Fruit fly (Drosophila melanogaster) whole organism, embryonic: Measurements from ENCODE around the gene Lamtor4.
A peak's percentile ranks its signal among the peaks of the same experiment; 100 is the strongest.

Source experiments
- ATbp ChIP-seq: fragments of 200-800 bp; sonication (Bioruptor generic); optimal IDR thresholded peaks from 2 replicates; lab custom pipeline; 2017; ENCODE audit warnings: missing biosample characterization, mild to moderate bottlenecking, missing genetic modification characterization, missing genetic modification reagents
- Adf1 ChIP-seq: fragments of 200-800 bp; sonication (Bioruptor generic); IDR thresholded peaks from 2 replicates; pipeline ENCODE4 v1.3.6; 2022; ENCODE audit warnings: missing biosample characterization, missing genetic modification characterization
- Asciz ChIP-seq: fragments of 200-800 bp; sonication (Bioruptor generic); optimal IDR thresholded peaks from 2 replicates; lab custom pipeline; 2017; ENCODE audit warnings: missing biosample characterization, mild to moderate bottlenecking, missing genetic modification characterization, missing genetic modification reagents
- Atf-2 ChIP-seq: fragments of 200-800 bp; sonication (Bioruptor generic); optimal IDR thresholded peaks from 2 replicates; lab custom pipeline; 2016; ENCODE audit warnings: missing biosample characterization, missing genetic modification characterization
- Bdp1 ChIP-seq: fragments of 200-800 bp; sonication (Bioruptor generic); optimal IDR thresholded peaks from 3 replicates; lab custom pipeline; 2016; ENCODE audit warnings: missing biosample characterization, missing genetic modification characterization
- CG11398 ChIP-seq: fragments of 200-800 bp; sonication (Bioruptor generic); optimal IDR thresholded peaks from 2 replicates; lab custom pipeline; 2016; ENCODE audit warnings: missing biosample characterization, missing genetic modification characterization
- CG12299 ChIP-seq: fragments of 200-800 bp; sonication (Bioruptor generic); optimal IDR thresholded peaks from 2 replicates; lab custom pipeline; 2018; ENCODE audit warnings: missing biosample characterization, mild to moderate bottlenecking, missing genetic modification characterization
- CG13287 ChIP-seq: fragments of 200-800 bp; sonication (Bioruptor generic); IDR thresholded peaks from 2 replicates; pipeline ENCODE4 v1.3.6; 2022; ENCODE audit warnings: missing biosample characterization, missing genetic modification characterization; ENCODE audit not compliant: partially characterized antibody
- CG17568 ChIP-seq: fragments of 200-800 bp; sonication (Bioruptor generic); optimal IDR thresholded peaks from 2 replicates; lab custom pipeline; 2018; ENCODE audit warnings: missing biosample characterization, mild to moderate bottlenecking, missing genetic modification characterization, moderate library complexity
- CG2129 ChIP-seq: fragments of 200-800 bp; sonication (Bioruptor generic); IDR thresholded peaks from 2 replicates; pipeline ENCODE4 v1.3.6; 2022; ENCODE audit warnings: missing biosample characterization, missing genetic modification characterization; ENCODE audit not compliant: partially characterized antibody
- CG2889 ChIP-seq: fragments of 200-800 bp; sonication (Bioruptor generic); IDR thresholded peaks from 3 replicates; pipeline ENCODE4 v1.3.6; 2022; ENCODE audit warnings: missing biosample characterization, missing genetic modification characterization
- CG31441 ChIP-seq: fragments of 200-800 bp; sonication (Bioruptor generic); IDR thresholded peaks from 2 replicates; pipeline ENCODE4 v1.3.6; 2022; ENCODE audit warnings: missing biosample characterization, missing genetic modification characterization
- CG32772 ChIP-seq: fragments of 200-800 bp; sonication (Bioruptor generic); IDR thresholded peaks from 2 replicates; pipeline ENCODE4 v1.3.6; 2022; ENCODE audit warnings: missing biosample characterization, missing genetic modification characterization
- CG33557 ChIP-seq: fragments of 200-800 bp; sonication (Bioruptor generic); optimal IDR thresholded peaks from 2 replicates; lab custom pipeline; 2019; ENCODE audit warnings: missing biosample characterization, mild to moderate bottlenecking, missing genetic modification characterization, moderate library complexity
- CG34422 ChIP-seq: fragments of 200-800 bp; sonication (Bioruptor generic); IDR thresholded peaks from 3 replicates; pipeline ENCODE4 v1.3.6; 2022; ENCODE audit warnings: missing biosample characterization, missing genetic modification characterization
- CG3838 ChIP-seq: fragments of 200-800 bp; sonication (Bioruptor generic); optimal IDR thresholded peaks from 3 replicates; lab custom pipeline; 2016; ENCODE audit warnings: missing biosample characterization, missing genetic modification characterization
- CG4328 ChIP-seq: fragments of 200-800 bp; sonication (Bioruptor generic); optimal IDR thresholded peaks from 3 replicates; lab custom pipeline; 2017; ENCODE audit warnings: missing biosample characterization, missing genetic modification reagents, missing genetic modification characterization
- CG43689 ChIP-seq: fragments of 200-800 bp; sonication (Bioruptor generic); IDR thresholded peaks from 2 replicates; pipeline ENCODE4 v1.3.6; 2022; ENCODE audit warnings: missing biosample characterization, missing genetic modification characterization
- CG7271 ChIP-seq: fragments of 200-800 bp; sonication (Bioruptor generic); optimal IDR thresholded peaks from 2 replicates; lab custom pipeline; 2018; ENCODE audit warnings: missing biosample characterization, mild to moderate bottlenecking, missing genetic modification characterization, moderate library complexity
- CG7786 ChIP-seq: fragments of 200-800 bp; sonication (Bioruptor generic); optimal IDR thresholded peaks from 2 replicates; lab custom pipeline; 2016; ENCODE audit warnings: missing biosample characterization, missing genetic modification characterization
- CG7928 ChIP-seq: fragments of 200-800 bp; sonication (Bioruptor generic); optimal IDR thresholded peaks from 2 replicates; lab custom pipeline; 2017; ENCODE audit warnings: missing biosample characterization, mild to moderate bottlenecking, missing genetic modification characterization
- CG8281 ChIP-seq: fragments of 200-800 bp; sonication (Bioruptor generic); optimal IDR thresholded peaks from 2 replicates; lab custom pipeline; 2018; ENCODE audit warnings: missing biosample characterization, mild to moderate bottlenecking, missing genetic modification characterization, moderate library complexity
- CG8944 ChIP-seq: fragments of 200-800 bp; sonication (Bioruptor generic); optimal IDR thresholded peaks from 3 replicates; lab custom pipeline; 2016; ENCODE audit warnings: missing biosample characterization, missing genetic modification characterization
- Dip3 ChIP-seq: fragments of 200-800 bp; sonication (Bioruptor generic); optimal IDR thresholded peaks from 3 replicates; lab custom pipeline; 2016; ENCODE audit warnings: missing biosample characterization, missing genetic modification characterization
- Ets65A ChIP-seq: fragments of 200-800 bp; sonication (Bioruptor generic); peaks from one replicate; lab custom pipeline; 2016; ENCODE audit warnings: missing biosample characterization, missing genetic modification characterization
- Fer3 ChIP-seq: fragments of 200-800 bp; sonication (Bioruptor generic); optimal IDR thresholded peaks from 2 replicates; lab custom pipeline; 2018; ENCODE audit warnings: missing biosample characterization, mild to moderate bottlenecking, missing genetic modification characterization, moderate library complexity
- Mrtf ChIP-seq: fragments of 200-800 bp; sonication (Bioruptor generic); IDR thresholded peaks from 3 replicates; pipeline ENCODE4 v1.3.6; 2022; ENCODE audit warnings: missing biosample characterization, missing genetic modification characterization
- Xbp1 ChIP-seq: fragments of 200-800 bp; sonication (Bioruptor generic); optimal IDR thresholded peaks from 3 replicates; lab custom pipeline; 2016; ENCODE audit warnings: missing biosample characterization, mild to moderate bottlenecking, missing genetic modification characterization
- YL-1 ChIP-seq: fragments of 200-800 bp; sonication (Bioruptor generic); optimal IDR thresholded peaks from 3 replicates; lab custom pipeline; 2017; ENCODE audit warnings: missing biosample characterization, mild to moderate bottlenecking, missing genetic modification characterization
- bigmax ChIP-seq: fragments of 200-800 bp; sonication (Bioruptor generic); optimal IDR thresholded peaks from 2 replicates; lab custom pipeline; 2018; ENCODE audit warnings: missing biosample characterization, mild to moderate bottlenecking, missing genetic modification characterization
- crc ChIP-seq: fragments of 200-800 bp; sonication (Bioruptor generic); optimal IDR thresholded peaks from 2 replicates; lab custom pipeline; 2016; ENCODE audit warnings: missing biosample characterization, missing genetic modification characterization
- dan ChIP-seq: fragments of 200-800 bp; sonication (Bioruptor generic); IDR thresholded peaks from 2 replicates; pipeline ENCODE4 v1.3.6; 2022; ENCODE audit warnings: missing biosample characterization, missing genetic modification characterization
- dysf ChIP-seq: fragments of 200-800 bp; sonication (Bioruptor generic); IDR thresholded peaks from 3 replicates; pipeline ENCODE4 v1.3.6; 2022; ENCODE audit warnings: missing biosample characterization, missing genetic modification characterization
- emc ChIP-seq: fragments of 200-800 bp; sonication (Bioruptor generic); optimal IDR thresholded peaks from 2 replicates; lab custom pipeline; 2016; ENCODE audit warnings: missing biosample characterization, missing genetic modification characterization
- eve ChIP-seq, 2 experiments: fragments of >200 bp; optimal IDR thresholded peaks; 2 replicates each; lab custom pipeline; 2017; ENCODE audit warnings: missing biosample characterization in 2 of 2, missing genetic modification characterization in 2 of 2
- ewg ChIP-seq: fragments of 200-800 bp; sonication (Bioruptor generic); optimal IDR thresholded peaks from 3 replicates; lab custom pipeline; 2017; ENCODE audit warnings: mild to moderate bottlenecking, missing biosample characterization, missing genetic modification reagents, missing genetic modification characterization
- kay ChIP-seq: fragments of 200-800 bp; sonication (Bioruptor generic); optimal IDR thresholded peaks from 2 replicates; lab custom pipeline; 2016; ENCODE audit warnings: missing biosample characterization, missing genetic modification characterization
- klu ChIP-seq: fragments of 200-800 bp; sonication (Bioruptor generic); IDR thresholded peaks from 2 replicates; pipeline ENCODE4 v1.3.6; 2022; ENCODE audit warnings: missing biosample characterization, missing genetic modification characterization
- lbe ChIP-seq: fragments of 200-800 bp; sonication (Bioruptor generic); optimal IDR thresholded peaks from 2 replicates; lab custom pipeline; 2016; ENCODE audit warnings: missing biosample characterization, mild to moderate bottlenecking, missing genetic modification characterization
- maf-S ChIP-seq: fragments of 200-800 bp; sonication (Bioruptor generic); optimal IDR thresholded peaks from 2 replicates; lab custom pipeline; 2016; ENCODE audit warnings: missing biosample characterization, missing genetic modification characterization
- mam ChIP-seq: fragments of 200-800 bp; sonication (Bioruptor generic); optimal IDR thresholded peaks from 3 replicates; lab custom pipeline; 2016; ENCODE audit warnings: missing biosample characterization, missing genetic modification characterization
- mirr ChIP-seq: fragments of 200-800 bp; sonication (Bioruptor generic); optimal IDR thresholded peaks from 3 replicates; lab custom pipeline; 2018; ENCODE audit warnings: missing biosample characterization, mild to moderate bottlenecking, missing genetic modification characterization
- otp ChIP-seq: fragments of 200-800 bp; sonication (Bioruptor generic); IDR thresholded peaks from 3 replicates; pipeline ENCODE4, ENCODE4 v1.3.6; 2022; ENCODE audit warnings: missing biosample characterization, missing genetic modification characterization
- schlank ChIP-seq: fragments of 200-800 bp; sonication (Bioruptor generic); optimal IDR thresholded peaks from 2 replicates; lab custom pipeline; 2018; ENCODE audit warnings: missing biosample characterization, mild to moderate bottlenecking, missing genetic modification characterization
- scrt ChIP-seq: fragments of 200-800 bp; sonication (Bioruptor generic); optimal IDR thresholded peaks from 2 replicates; lab custom pipeline; 2018; ENCODE audit warnings: missing biosample characterization, mild to moderate bottlenecking, missing genetic modification characterization, moderate library complexity
- sob ChIP-seq: fragments of 200-800 bp; sonication (Bioruptor generic); IDR thresholded peaks from 2 replicates; pipeline ENCODE4 v1.3.6; 2022; ENCODE audit warnings: missing biosample characterization, missing genetic modification characterization
- ssp ChIP-seq: fragments of 200-800 bp; sonication (Bioruptor generic); IDR thresholded peaks from 2 replicates; pipeline ENCODE4 v1.3.6; 2022; ENCODE audit warnings: missing biosample characterization, missing genetic modification characterization
- tx ChIP-seq: fragments of 200-800 bp; sonication (Bioruptor generic); optimal IDR thresholded peaks from 2 replicates; lab custom pipeline; 2016; ENCODE audit warnings: missing biosample characterization, missing genetic modification characterization
- wdn ChIP-seq: fragments of 200-800 bp; sonication (Bioruptor generic); IDR thresholded peaks from 2 replicates; pipeline ENCODE4 v1.3.6; 2022; ENCODE audit warnings: missing biosample characterization, missing genetic modification characterization
- zen ChIP-seq: fragments of 200-800 bp; sonication (Bioruptor generic); optimal IDR thresholded peaks from 3 replicates; lab custom pipeline; 2018; ENCODE audit warnings: missing biosample characterization, mild to moderate bottlenecking, missing genetic modification characterization, moderate library complexity

Gene Lamtor4

dm6 chr3L:3928205-3928942 lies 31.7 kb downstream of the Lamtor4 start (continued):
- peak; percentile 36 for TF ChIP-seq kay
- TF ChIP-seq Bdp1 (GFP tag; lab: Kevin White, UChicago) = peak; percentile 79
- TF ChIP-seq Dip3 (GFP tag; lab: Kevin White, UChicago) = peak; percentile 89
- peak; percentile 83 for TF ChIP-seq CG34422
- peak; percentile 93 for TF ChIP-seq CG7786 (GFP tag; lab: Kevin White, UChicago)
- peak; percentile 5 for TF ChIP-seq YL-1 (GFP tag; lab: Kevin White, UChicago)
- no peak for TF ChIP-seq CG2129 (GFP tag; lab: Robert Waterston, UW)
- TF ChIP-seq CG7928 (GFP tag; lab: Kevin White, UChicago) = peak; percentile 57
- TF ChIP-seq Asciz (GFP tag; lab: Kevin White, UChicago) = peak; percentile 65
- TF ChIP-seq CG33557 (GFP tag; lab: Kevin White, UChicago) = no peak
- no peak for TF ChIP-seq CG8281 (tag; lab: Kevin White, UChicago)
- peak; percentile 93 for TF ChIP-seq mirr (GFP tag; lab: Kevin White, UChicago)
- peak; percentile 99 for TF ChIP-seq Ets65A
- peak; percentile 91 for TF ChIP-seq wdn (GFP tag; lab: Robert Waterston, UW)
- no peak for TF ChIP-seq zen (tag; lab: Kevin White, UChicago)
- peak; percentile 78 for TF ChIP-seq CG32772
- peak; percentile 86 for TF ChIP-seq CG8944 (GFP tag; lab: Kevin White, UChicago)
- peak; percentile 82 for TF ChIP-seq crc (GFP tag; lab: Kevin White, UChicago)
- peak; percentile 92 for TF ChIP-seq Fer3
- peak; percentile 87 for TF ChIP-seq tx (GFP tag; lab: Kevin White, UChicago)
- peak; percentile 50 for TF ChIP-seq CG3838 (GFP tag; lab: Kevin White, UChicago)
- peak; percentile 70 for TF ChIP-seq CG12299 (tag; lab: Kevin White, UChicago)
- TF ChIP-seq ssp (GFP tag; lab: Robert Waterston, UW) = peak; percentile 70
- peak; percentile 69 for TF ChIP-seq CG4328 (GFP tag; lab: Kevin White, UChicago)
- peak; percentile 87 for TF ChIP-seq scrt (GFP tag; lab: Kevin White, UChicago)
- TF ChIP-seq klu (GFP tag; lab: Robert Waterston, UW) = peak; percentile 79
- peak; percentile 81 for TF ChIP-seq Adf1 (GFP tag; lab: Robert Waterston, UW)
- peak; percentile 85 for TF ChIP-seq schlank
- peak; percentile 78 for TF ChIP-seq Mrtf (GFP tag; lab: Robert Waterston, UW)
- TF ChIP-seq CG2889 (GFP tag; lab: Robert Waterston, UW) = peak; percentile 89
- peak in 1 of 2 experiments; percentile 88 for TF ChIP-seq eve (GFP tag; optimal IDR thresholded peaks at IDR 0.05; lab: Kevin White, UChicago)
- peak; percentile 75 for TF ChIP-seq CG43689 (GFP tag; lab: Robert Waterston, UW)
- peak; percentile 90 for TF ChIP-seq dysf (GFP tag; lab: Robert Waterston, UW)
- peak; percentile 95 for TF ChIP-seq mam (GFP tag; lab: Kevin White, UChicago)
- TF ChIP-seq ATbp = peak; percentile 76
- peak; percentile 85 for TF ChIP-seq maf-S (GFP tag; lab: Kevin White, UChicago)
- no peak for TF ChIP-seq CG13287
- TF ChIP-seq CG17568 (GFP tag; lab: Kevin White, UChicago) = peak; percentile 72
- TF ChIP-seq Atf-2 (GFP tag; lab: Kevin White, UChicago) = peak; percentile 81
- TF ChIP-seq dan = no peak
- peak; percentile 93 for TF ChIP-seq sob
- TF ChIP-seq CG11398 (GFP tag; lab: Kevin White, UChicago) = peak; percentile 73
- peak; percentile 62 for TF ChIP-seq ewg (GFP tag; lab: Kevin White, UChicago)
- TF ChIP-seq CG7271 (tag; lab: Kevin White, UChicago) = no peak
- peak; percentile 69 for TF ChIP-seq CG31441
- TF ChIP-seq lbe (GFP tag; lab: Kevin White, UChicago) = peak; percentile 87
- peak; percentile 87 for TF ChIP-seq emc (GFP tag; lab: Kevin White, UChicago)
- no peak for TF ChIP-seq bigmax (GFP tag; lab: Kevin White, UChicago)
- peak; percentile 86 for TF ChIP-seq Xbp1 (GFP tag; lab: Kevin White, UChicago)
- peak; percentile 77; the same call in 2 of the 3 replicates for TF ChIP-seq otp (GFP tag; lab: Robert Waterston, UW)
